Worm (Caenorhabditis elegans) whole organism, L4 larva: Measurements from ENCODE around the gene unc-36.

ENCODE experiments used
- egl-43 ChIP-seq: fragments of 200-800 bp; sonication (Bioruptor generic); IDR thresholded peaks from 2 replicates; pipeline ENCODE4 v1.3.6; 2022; ENCODE audit warnings: missing genetic modification reagents, missing genetic modification characterization, missing compliant biosample characterization
- zag-1 ChIP-seq: fragments of 150-350 bp; optimal IDR thresholded peaks from 2 replicates; lab custom pipeline; 2014; ENCODE audit warnings: missing biosample characterization, missing genetic modification characterization

DNA sequence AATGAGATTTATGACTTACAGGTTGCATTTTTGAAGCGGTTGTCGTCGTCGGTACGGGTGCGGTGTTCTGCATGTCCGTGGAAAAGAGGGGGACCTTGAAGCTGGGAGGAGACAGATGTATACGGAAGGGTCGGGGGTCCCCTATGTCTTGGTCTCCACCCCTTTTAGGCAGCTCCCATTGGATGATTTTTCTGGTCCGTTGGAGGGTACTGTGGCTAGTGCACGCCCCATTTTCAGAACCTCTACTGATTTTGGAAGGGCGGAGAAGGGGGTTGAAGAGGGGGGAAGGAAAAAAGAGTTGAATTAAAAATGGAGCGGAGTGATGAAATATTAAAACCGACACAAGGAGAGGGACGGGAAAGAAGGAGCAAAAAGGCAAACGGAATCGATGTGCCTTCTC is 15.2 kb upstream of the unc-36 start, which contains the start of gene unc-86:
- TF ChIP-seq zag-1 (tag; lab: Kevin White, UChicago) (no peak), egl-43 (GFP tag; lab: Robert Waterston, UW) (no peak)
